Fruit fly (Drosophila melanogaster) S2 (cell line): Measurements from ENCODE around the gene CG33325.

Experiments
- CG8478 ChIP-seq: fragments of >200 bp; optimal IDR thresholded peaks from 2 replicates; lab custom pipeline; 2018
- CTCF ChIP-seq, 2 experiments: fragments of >200 bp; optimal IDR thresholded peaks; 2 replicates each; lab custom pipeline; 2018

DNA sequence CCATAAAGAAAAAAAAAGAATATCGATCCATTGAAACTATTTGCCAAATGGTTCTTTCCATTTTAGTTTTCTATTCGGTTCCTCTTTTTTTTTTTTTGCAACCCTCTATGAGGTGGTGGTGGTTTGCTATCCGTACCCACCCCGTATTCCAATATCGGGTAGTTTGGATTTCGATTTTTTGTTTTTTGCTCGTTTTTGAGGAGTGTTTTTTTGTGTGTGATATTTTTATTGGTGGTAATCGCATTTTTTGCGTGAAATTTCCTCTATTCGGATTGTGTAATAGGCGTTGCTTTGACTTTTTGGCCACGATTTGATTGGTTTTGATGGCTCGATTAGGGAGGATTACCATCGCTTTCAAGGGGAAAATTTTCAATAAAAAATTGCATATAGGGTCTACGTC is 6.6 kb upstream of the CG33325 start:
- TF ChIP-seq CG8478 (lab: Kevin White, UChicago) (no peak), CTCF (optimal IDR thresholded peaks at IDR 0.05; lab: Kevin White, UChicago) (no peak)
